Fruit fly (Drosophila melanogaster) Kc167 (cell line): ENCODE measurements around the gene CG7646.

Experiments used
- Myc ChIP-seq: fragments of >200 bp; optimal IDR thresholded peaks from 2 replicates; lab custom pipeline; 2017; ENCODE audit warnings: missing external identifiers
- h ChIP-seq: fragments of >200 bp; optimal IDR thresholded peaks from 3 replicates; lab custom pipeline; 2018; ENCODE audit warnings: missing external identifiers
- psq ChIP-seq: fragments of >200 bp; optimal IDR thresholded peaks from 2 replicates; lab custom pipeline; 2017; ENCODE audit warnings: missing external identifiers

- no peak for TF ChIP-seq h (lab: Kevin White, UChicago)
- TF ChIP-seq Myc (lab: Kevin White, UChicago), result no peak
- no peak for TF ChIP-seq psq (lab: Kevin White, UChicago)
Measured at dm6 chr3L:20002482-20003234, 11.0 kb downstream of the CG7646 start, which contains the start of gene CG7668.
